Worm (Caenorhabditis elegans) whole organism, L3 larva: ENCODE data around the gene C02F5.14.

Experiments
- R02D3.7 ChIP-seq: fragments of 150-350 bp; optimal IDR thresholded peaks from 2 replicates; lab custom pipeline; 2014; ENCODE audit warnings: missing biosample characterization, missing genetic modification characterization
- ZK546.5 ChIP-seq: sonication (generic microtip); optimal IDR thresholded peaks from 2 replicates; lab custom pipeline; 2017; ENCODE audit warnings: missing biosample characterization, missing genetic modification characterization
- aly-2 ChIP-seq: fragments of 150-350 bp; optimal IDR thresholded peaks from 2 replicates; lab custom pipeline; 2014; ENCODE audit warnings: missing biosample characterization, missing genetic modification characterization
- ceh-16 ChIP-seq: sonication (generic microtip); optimal IDR thresholded peaks from 2 replicates; lab custom pipeline; 2017; ENCODE audit warnings: missing biosample characterization, missing genetic modification characterization
- daf-12 ChIP-seq: fragments of 150-350 bp; optimal IDR thresholded peaks from 2 replicates; lab custom pipeline; 2014; ENCODE audit warnings: missing biosample characterization, missing genetic modification reagents, missing genetic modification characterization
- egl-27 ChIP-seq: sonication (generic microtip); optimal IDR thresholded peaks from 4 replicates; lab custom pipeline; 2017; ENCODE audit warnings: missing biosample characterization, missing genetic modification reagents, missing genetic modification characterization
- egl-5 ChIP-seq: fragments of 150-350 bp; optimal IDR thresholded peaks from 2 replicates; lab custom pipeline; 2017; ENCODE audit warnings: missing biosample characterization, missing genetic modification reagents, missing genetic modification characterization, inconsistent platforms
- elt-3 ChIP-seq, 3 experiments: fragments of 150-350 bp in 1 of 3; sonication (generic microtip) in 2 of 3; optimal IDR thresholded peaks; 2 replicates in 2 of 3; 4 replicates in 1 of 3; lab custom pipeline; 2014 to 2017; ENCODE audit warnings: missing biosample characterization in 3 of 3, missing genetic modification characterization in 3 of 3
- eor-1 ChIP-seq, 2 experiments: fragments of 150-350 bp; optimal IDR thresholded peaks; 2 replicates each; lab custom pipeline; 2014 to 2018; ENCODE audit warnings: missing biosample characterization in 2 of 2, missing genetic modification characterization in 2 of 2
- fkh-10 ChIP-seq: sonication (generic microtip); optimal IDR thresholded peaks from 2 replicates; lab custom pipeline; 2017; ENCODE audit warnings: missing biosample characterization, missing genetic modification reagents, missing genetic modification characterization
- fos-1 ChIP-seq: fragments of 150-350 bp; optimal IDR thresholded peaks from 2 replicates; lab custom pipeline; 2014; ENCODE audit warnings: missing biosample characterization, missing genetic modification characterization
- hmg-11 ChIP-seq: sonication (generic microtip); optimal IDR thresholded peaks from 2 replicates; lab custom pipeline; 2016; ENCODE audit warnings: missing genetic modification characterization, missing compliant biosample characterization
- jun-1 ChIP-seq: fragments of 150-350 bp; optimal IDR thresholded peaks from 2 replicates; lab custom pipeline; 2014; ENCODE audit warnings: missing biosample characterization, missing genetic modification reagents, missing genetic modification characterization
- lin-15B ChIP-seq: fragments of 150-350 bp; optimal IDR thresholded peaks from 2 replicates; lab custom pipeline; 2014; ENCODE audit warnings: missing biosample characterization, missing genetic modification characterization
- lsy-12 ChIP-seq: sonication (generic microtip); optimal IDR thresholded peaks from 2 replicates; lab custom pipeline; 2016; ENCODE audit warnings: mild to moderate bottlenecking, missing genetic modification characterization, missing compliant biosample characterization
- mml-1 ChIP-seq: fragments of 150-350 bp; sonication (generic microtip); optimal IDR thresholded peaks from 3 replicates; lab custom pipeline; 2014; ENCODE audit warnings: missing biosample characterization, missing genetic modification characterization
- nfya-1 ChIP-seq: sonication (generic microtip); optimal IDR thresholded peaks from 2 replicates; lab custom pipeline; 2017; ENCODE audit warnings: missing genetic modification characterization, mild to moderate bottlenecking, missing compliant biosample characterization, antibody characterized with exemption, moderate library complexity; ENCODE audit not compliant: insufficient read depth
- nhr-11 ChIP-seq: fragments of 150-350 bp; optimal IDR thresholded peaks from 2 replicates; lab custom pipeline; 2014; ENCODE audit warnings: missing biosample characterization, missing genetic modification characterization
- nhr-12 ChIP-seq: fragments of 150-350 bp; optimal IDR thresholded peaks from 2 replicates; lab custom pipeline; 2014; ENCODE audit warnings: missing biosample characterization, missing genetic modification characterization
- nhr-23 ChIP-seq: fragments of 150-350 bp; optimal IDR thresholded peaks from 2 replicates; lab custom pipeline; 2014; ENCODE audit warnings: missing biosample characterization, missing genetic modification reagents, missing genetic modification characterization
- nhr-237 ChIP-seq: fragments of 150-350 bp; optimal IDR thresholded peaks from 2 replicates; lab custom pipeline; 2014; ENCODE audit warnings: missing biosample characterization, missing genetic modification characterization
- nhr-28 ChIP-seq: fragments of 150-350 bp; optimal IDR thresholded peaks from 2 replicates; lab custom pipeline; 2014; ENCODE audit warnings: missing biosample characterization, missing genetic modification characterization
- nhr-43 ChIP-seq: sonication (generic microtip); optimal IDR thresholded peaks from 2 replicates; lab custom pipeline; 2016; ENCODE audit warnings: mild to moderate bottlenecking, missing genetic modification characterization, missing compliant biosample characterization; ENCODE audit not compliant: poor library complexity, severe bottlenecking
- nhr-67 ChIP-seq: fragments of 150-350 bp; optimal IDR thresholded peaks from 2 replicates; lab custom pipeline; 2014; ENCODE audit warnings: missing biosample characterization, missing genetic modification characterization
- nhr-76 ChIP-seq: fragments of 150-350 bp; sonication (generic microtip); optimal IDR thresholded peaks from 5 replicates; lab custom pipeline; 2014; ENCODE audit warnings: missing biosample characterization, missing genetic modification characterization
- nhr-77 ChIP-seq: fragments of 150-350 bp; optimal IDR thresholded peaks from 2 replicates; lab custom pipeline; 2014; ENCODE audit warnings: missing biosample characterization, missing genetic modification characterization
- pha-4 ChIP-seq: fragments of 150-350 bp; optimal IDR thresholded peaks from 2 replicates; lab custom pipeline; 2014; ENCODE audit warnings: missing biosample characterization, missing genetic modification reagents, missing genetic modification characterization
- pqm-1 ChIP-seq: fragments of 150-350 bp; optimal IDR thresholded peaks from 2 replicates; lab custom pipeline; 2017; ENCODE audit warnings: missing biosample characterization, missing genetic modification characterization, inconsistent platforms
- sea-2 ChIP-seq: fragments of 150-350 bp; sonication (generic microtip); optimal IDR thresholded peaks from 4 replicates; lab custom pipeline; 2014; ENCODE audit warnings: missing biosample characterization, missing genetic modification reagents, missing genetic modification characterization
- skn-1 ChIP-seq: fragments of 150-350 bp; optimal IDR thresholded peaks from 2 replicates; lab custom pipeline; 2014; ENCODE audit warnings: missing biosample characterization, missing genetic modification characterization
- unc-39 ChIP-seq: sonication (generic microtip); optimal IDR thresholded peaks from 4 replicates; lab custom pipeline; 2017; ENCODE audit warnings: missing biosample characterization, missing genetic modification characterization
- unc-62 ChIP-seq: fragments of 150-350 bp; sonication (generic microtip); optimal IDR thresholded peaks from 4 replicates; lab custom pipeline; 2014; ENCODE audit warnings: missing biosample characterization, missing genetic modification reagents, missing genetic modification characterization
- zag-1 ChIP-seq: fragments of 150-350 bp; optimal IDR thresholded peaks from 2 replicates; lab custom pipeline; 2014; ENCODE audit warnings: missing biosample characterization, missing genetic modification characterization
- ztf-11 ChIP-seq: fragments of 150-350 bp; optimal IDR thresholded peaks from 2 replicates; lab custom pipeline; 2014; ENCODE audit warnings: missing biosample characterization, missing genetic modification characterization
- ztf-4 ChIP-seq: fragments of 150-350 bp; optimal IDR thresholded peaks from 2 replicates; lab custom pipeline; 2014; ENCODE audit warnings: missing biosample characterization, missing genetic modification characterization

C02F5.14 gene

ce11 chrIII:8224769-8225168 is 10.5 kb downstream of the C02F5.14 start, which contains the start of gene mob-4:
Gene mob-4 (plus strand): TSS chrIII:8225097.
- TF ChIP-seq nhr-28 (no peak), nfya-1 (tag; lab: Kevin White, UChicago) (peak; percentile 11), mml-1 (tag; lab: Kevin White, UChicago) (no peak), nhr-76 (no peak), egl-5 (peak; percentile 1), hmg-11 (tag; lab: Kevin White, UChicago) (peak; percentile 41), lin-15B (peak; percentile 57), aly-2 (tag; lab: Kevin White, UChicago) (no peak), ztf-11 (tag; lab: Kevin White, UChicago) (no peak), fos-1 (no peak), jun-1 (tag; lab: Kevin White, UChicago) (no peak), unc-39 (no peak), egl-27 (tag; lab: Kevin White, UChicago) (no peak), ztf-4 (tag; lab: Kevin White, UChicago) (no peak), nhr-237 (tag; lab: Kevin White, UChicago) (no peak), nhr-23 (tag; lab: Kevin White, UChicago) (no peak), sea-2 (GFP tag; lab: Kevin White, UChicago) (no peak), daf-12 (tag; lab: Kevin White, UChicago) (no peak), pha-4 (peak; percentile 22), nhr-43 (tag; lab: Kevin White, UChicago) (no peak)

ce11 chrIII:8220081-8220480 is 15.2 kb downstream of the C02F5.14 start:
- no peak for TF ChIP-seq nhr-77 (tag; lab: Kevin White, UChicago)
- no peak for TF ChIP-seq nhr-43 (tag; lab: Kevin White, UChicago)
- TF ChIP-seq zag-1 (tag; lab: Kevin White, UChicago), result no peak
- no peak for TF ChIP-seq pqm-1
- TF ChIP-seq ztf-4 (tag; lab: Kevin White, UChicago), result no peak
- TF ChIP-seq ZK546.5 (tag; lab: Kevin White, UChicago), result no peak
- no peak for TF ChIP-seq eor-1 (tag; optimal IDR thresholded peaks at IDR 0.05; lab: Kevin White, UChicago)
- TF ChIP-seq unc-39, result no peak
- TF ChIP-seq nhr-11, result no peak
- no peak for TF ChIP-seq lin-15B
- no peak for TF ChIP-seq daf-12 (tag; lab: Kevin White, UChicago)
- no peak for TF ChIP-seq hmg-11 (tag; lab: Kevin White, UChicago)
- TF ChIP-seq R02D3.7, result no peak
- no peak for TF ChIP-seq elt-3 (tag; optimal IDR thresholded peaks at IDR 0.05; lab: Kevin White, UChicago)
- TF ChIP-seq ceh-16 (tag; lab: Kevin White, UChicago), result no peak
- no peak for TF ChIP-seq fos-1
- no peak for TF ChIP-seq unc-62 (GFP tag; lab: Kevin White, UChicago)
- no peak for TF ChIP-seq skn-1 (tag; lab: Kevin White, UChicago)
- no peak for TF ChIP-seq nfya-1 (tag; lab: Kevin White, UChicago)

- no peak for TF ChIP-seq egl-27 (tag; lab: Kevin White, UChicago)
- no peak for TF ChIP-seq nhr-67 (tag; lab: Kevin White, UChicago)
- TF ChIP-seq unc-62 (GFP tag; lab: Kevin White, UChicago), result no peak
- no peak for TF ChIP-seq nhr-237 (tag; lab: Kevin White, UChicago)
- no peak for TF ChIP-seq lsy-12 (tag; lab: Kevin White, UChicago)
- TF ChIP-seq zag-1 (tag; lab: Kevin White, UChicago), result no peak
- TF ChIP-seq aly-2 (tag; lab: Kevin White, UChicago), result no peak
- no peak for TF ChIP-seq sea-2 (GFP tag; lab: Kevin White, UChicago)
- no peak for TF ChIP-seq eor-1 (tag; optimal IDR thresholded peaks at IDR 0.05; lab: Kevin White, UChicago)
- TF ChIP-seq pqm-1, result no peak
- no peak for TF ChIP-seq R02D3.7
- no peak for TF ChIP-seq ZK546.5 (tag; lab: Kevin White, UChicago)
- TF ChIP-seq fkh-10, result no peak
- TF ChIP-seq, all 47 proteins: peak for 0
Observed at ce11 chrIII:8217919-8218318, 17.4 kb downstream of the C02F5.14 start, which contains the start of gene C30A5.16. Gene C30A5.16 (plus strand): TSS chrIII:8218219.

- TF ChIP-seq fkh-10 (no peak), nfya-1 (tag; lab: Kevin White, UChicago) (peak; percentile 67), nhr-237 (tag; lab: Kevin White, UChicago) (no peak), nhr-12 (tag; lab: Kevin White, UChicago) (no peak), unc-62 (GFP tag; lab: Kevin White, UChicago) (no peak)
Observed at ce11 chrIII:8216224-8216623, 19.1 kb downstream of the C02F5.14 start, which contains the start of gene unc-86. Gene unc-86 (minus strand): TSS chrIII:8216336.
